Fruit fly (Drosophila melanogaster) whole organism, embryonic: ENCODE measurements around the gene Hinfp.
A peak's percentile ranks its signal among the peaks of the same experiment; 100 is the strongest.

ENCODE experiments used
- Blimp-1 ChIP-seq: fragments of 200-800 bp; sonication (Bioruptor generic); optimal IDR thresholded peaks from 3 replicates; lab custom pipeline; 2018; ENCODE audit warnings: missing biosample characterization, missing genetic modification characterization, mild to moderate bottlenecking, moderate library complexity, missing genetic modification reagents
- CG10321 ChIP-seq: fragments of 200-800 bp; sonication (Bioruptor generic); IDR thresholded peaks from 2 replicates; pipeline ENCODE4 v1.3.6; 2022; ENCODE audit warnings: missing biosample characterization, missing genetic modification characterization
- CG11398 ChIP-seq: fragments of 200-800 bp; sonication (Bioruptor generic); optimal IDR thresholded peaks from 2 replicates; lab custom pipeline; 2016; ENCODE audit warnings: missing biosample characterization, missing genetic modification characterization
- CG12299 ChIP-seq: fragments of 200-800 bp; sonication (Bioruptor generic); optimal IDR thresholded peaks from 2 replicates; lab custom pipeline; 2018; ENCODE audit warnings: missing biosample characterization, mild to moderate bottlenecking, missing genetic modification characterization
- CG13894 ChIP-seq: fragments of 200-800 bp; sonication (Bioruptor generic); optimal IDR thresholded peaks from 3 replicates; lab custom pipeline; 2018; ENCODE audit warnings: missing biosample characterization, mild to moderate bottlenecking, missing genetic modification characterization, moderate library complexity
- CG15073 ChIP-seq: fragments of 200-800 bp; sonication (Bioruptor generic); optimal IDR thresholded peaks from 2 replicates; lab custom pipeline; 2016; ENCODE audit warnings: missing biosample characterization, missing genetic modification characterization
- CG15514 ChIP-seq: fragments of 200-800 bp; sonication (Bioruptor generic); optimal IDR thresholded peaks from 3 replicates; lab custom pipeline; 2017; ENCODE audit warnings: missing biosample characterization, missing genetic modification characterization, mild to moderate bottlenecking, moderate library complexity, missing genetic modification reagents
- CG16779 ChIP-seq: fragments of 200-800 bp; sonication (Bioruptor generic); IDR thresholded peaks from 2 replicates; pipeline ENCODE4 v1.3.6; 2022; ENCODE audit warnings: missing biosample characterization, missing genetic modification characterization
- CG16813 ChIP-seq: fragments of 200-800 bp; sonication (Bioruptor generic); IDR thresholded peaks from 3 replicates; pipeline ENCODE4 v1.3.6; 2022; ENCODE audit warnings: missing biosample characterization, missing genetic modification characterization; ENCODE audit not compliant: partially characterized antibody
- CG17359 ChIP-seq: fragments of 200-800 bp; sonication (Bioruptor generic); optimal IDR thresholded peaks from 3 replicates; lab custom pipeline; 2018; ENCODE audit warnings: missing biosample characterization, mild to moderate bottlenecking, missing genetic modification characterization, moderate library complexity
- CG17361 ChIP-seq: fragments of 200-800 bp; sonication (Bioruptor generic); IDR thresholded peaks from 3 replicates; pipeline ENCODE4 v1.3.6; 2022; ENCODE audit warnings: missing biosample characterization, missing genetic modification characterization
- CG17568 ChIP-seq: fragments of 200-800 bp; sonication (Bioruptor generic); optimal IDR thresholded peaks from 2 replicates; lab custom pipeline; 2018; ENCODE audit warnings: missing biosample characterization, mild to moderate bottlenecking, missing genetic modification characterization, moderate library complexity
- CG2116 ChIP-seq: fragments of 200-800 bp; sonication (Bioruptor generic); optimal IDR thresholded peaks from 3 replicates; lab custom pipeline; 2018; ENCODE audit warnings: missing biosample characterization, mild to moderate bottlenecking, missing genetic modification characterization
- CG30403 ChIP-seq: fragments of 200-800 bp; sonication (Bioruptor generic); optimal IDR thresholded peaks from 3 replicates; lab custom pipeline; 2016; ENCODE audit warnings: missing biosample characterization, missing genetic modification characterization
- CG31441 ChIP-seq: fragments of 200-800 bp; sonication (Bioruptor generic); IDR thresholded peaks from 2 replicates; pipeline ENCODE4 v1.3.6; 2022; ENCODE audit warnings: missing biosample characterization, missing genetic modification characterization
- CG32532 ChIP-seq: fragments of 200-800 bp; sonication (Bioruptor generic); IDR thresholded peaks from 2 replicates; pipeline ENCODE4 v1.3.6; 2022; ENCODE audit warnings: missing biosample characterization, missing genetic modification characterization
- CG3838 ChIP-seq: fragments of 200-800 bp; sonication (Bioruptor generic); optimal IDR thresholded peaks from 3 replicates; lab custom pipeline; 2016; ENCODE audit warnings: missing biosample characterization, missing genetic modification characterization
- CG7963 ChIP-seq: fragments of 200-800 bp; sonication (Bioruptor generic); IDR thresholded peaks from 3 replicates; pipeline ENCODE4 v1.3.6; 2022; ENCODE audit warnings: missing biosample characterization, missing genetic modification characterization; ENCODE audit not compliant: partially characterized antibody
- CG8924 ChIP-seq: fragments of 200-800 bp; optimal IDR thresholded peaks from 3 replicates; lab custom pipeline; 2019; ENCODE audit warnings: missing biosample characterization, mild to moderate bottlenecking, missing genetic modification characterization, moderate library complexity
- Dll ChIP-seq: fragments of 200-800 bp; sonication (Bioruptor generic); IDR thresholded peaks from 4 replicates; pipeline ENCODE4 v1.3.6; 2022; ENCODE audit warnings: missing biosample characterization, missing genetic modification characterization; ENCODE audit not compliant: partially characterized antibody
- Doc3 ChIP-seq: fragments of 200-800 bp; sonication (Bioruptor generic); IDR thresholded peaks from 3 replicates; pipeline ENCODE4 v1.3.6; 2022; ENCODE audit warnings: missing biosample characterization, missing genetic modification characterization; ENCODE audit not compliant: partially characterized antibody
- Dp ChIP-seq: fragments of 200-800 bp; sonication (Bioruptor generic); optimal IDR thresholded peaks from 2 replicates; lab custom pipeline; 2018; ENCODE audit warnings: missing biosample characterization, mild to moderate bottlenecking, missing genetic modification characterization, moderate library complexity
- Drgx ChIP-seq: fragments of 200-800 bp; sonication (Bioruptor generic); IDR thresholded peaks from 2 replicates; pipeline ENCODE4 v1.3.6; 2022; ENCODE audit warnings: missing biosample characterization, missing genetic modification characterization
- Hr51 ChIP-seq, 2 experiments: fragments of 200-800 bp; sonication (Bioruptor generic); optimal IDR thresholded peaks; 2 replicates in 1 of 2; 3 replicates in 1 of 2; lab custom pipeline; 2016 to 2018; ENCODE audit warnings: missing biosample characterization in 2 of 2, missing genetic modification characterization in 2 of 2, mild to moderate bottlenecking in 1 of 2, moderate library complexity in 1 of 2
- Neu2 ChIP-seq: fragments of 200-800 bp; sonication (Bioruptor generic); optimal IDR thresholded peaks from 3 replicates; lab custom pipeline; 2016; ENCODE audit warnings: missing biosample characterization, missing genetic modification characterization, borderline replicate concordance
- Nf-YC ChIP-seq: fragments of 200-800 bp; optimal IDR thresholded peaks from 3 replicates; lab custom pipeline; 2019; ENCODE audit warnings: missing biosample characterization, mild to moderate bottlenecking, missing genetic modification characterization, moderate library complexity
- Sin3A ChIP-seq: fragments of >200 bp; optimal IDR thresholded peaks from 2 replicates; lab custom pipeline; 2018
- Ssrp ChIP-seq: fragments of 200-800 bp; sonication (Bioruptor generic); optimal IDR thresholded peaks from 2 replicates; lab custom pipeline; 2018; ENCODE audit warnings: missing biosample characterization, mild to moderate bottlenecking, missing genetic modification characterization, moderate library complexity
- al ChIP-seq: fragments of 200-800 bp; sonication (Bioruptor generic); IDR thresholded peaks from 2 replicates; pipeline ENCODE4 v1.3.6; 2022; ENCODE audit warnings: missing biosample characterization, missing genetic modification characterization
- ato ChIP-seq: fragments of 200-800 bp; sonication (Bioruptor generic); IDR thresholded peaks from 2 replicates; pipeline ENCODE4 v1.3.6; 2022; ENCODE audit warnings: missing biosample characterization, missing genetic modification characterization; ENCODE audit not compliant: partially characterized antibody
- br ChIP-seq: fragments of >200 bp; optimal IDR thresholded peaks from 2 replicates; lab custom pipeline; 2017
- cg ChIP-seq: fragments of 200-800 bp; sonication (Bioruptor generic); optimal IDR thresholded peaks from 3 replicates; lab custom pipeline; 2019; ENCODE audit warnings: missing biosample characterization, mild to moderate bottlenecking, missing genetic modification characterization, moderate library complexity
- chinmo ChIP-seq: fragments of 200-800 bp; sonication (Bioruptor generic); IDR thresholded peaks from 4 replicates; pipeline ENCODE4 v1.3.6; 2022; ENCODE audit warnings: missing biosample characterization, missing genetic modification characterization; ENCODE audit not compliant: partially characterized antibody
- cwo ChIP-seq: fragments of 200-800 bp; sonication (Bioruptor generic); optimal IDR thresholded peaks from 3 replicates; lab custom pipeline; 2017; ENCODE audit warnings: missing biosample characterization, missing genetic modification characterization, mild to moderate bottlenecking, moderate library complexity, missing genetic modification reagents
- gcm ChIP-seq: fragments of 200-800 bp; sonication (Bioruptor generic); optimal IDR thresholded peaks from 2 replicates; lab custom pipeline; 2019; ENCODE audit warnings: missing biosample characterization, mild to moderate bottlenecking, missing genetic modification characterization, moderate library complexity
- gfzf ChIP-seq: fragments of 200-800 bp; sonication (Bioruptor generic); optimal IDR thresholded peaks from 2 replicates; lab custom pipeline; 2016; ENCODE audit warnings: missing biosample characterization, mild to moderate bottlenecking, missing genetic modification characterization, moderate library complexity
- gro ChIP-seq: fragments of 200-800 bp; sonication (Bioruptor generic); optimal IDR thresholded peaks from 2 replicates; lab custom pipeline; 2016; ENCODE audit warnings: missing biosample characterization, missing genetic modification characterization
- h ChIP-seq: fragments of >200 bp; optimal IDR thresholded peaks from 2 replicates; lab custom pipeline; 2017
- hb ChIP-seq: fragments of 200-800 bp; sonication (Bioruptor generic); IDR thresholded peaks from 3 replicates; pipeline ENCODE4 v1.3.6; 2022; ENCODE audit warnings: missing biosample characterization, missing genetic modification characterization; ENCODE audit not compliant: partially characterized antibody
- lbe ChIP-seq: fragments of 200-800 bp; sonication (Bioruptor generic); optimal IDR thresholded peaks from 2 replicates; lab custom pipeline; 2016; ENCODE audit warnings: missing biosample characterization, mild to moderate bottlenecking, missing genetic modification characterization
- lilli ChIP-seq: fragments of 200-800 bp; sonication (Bioruptor generic); optimal IDR thresholded peaks from 3 replicates; lab custom pipeline; 2016; ENCODE audit warnings: missing biosample characterization, missing genetic modification characterization
- lov ChIP-seq, 2 experiments: fragments of 200-800 bp in 1 of 2; fragments of >200 bp in 1 of 2; sonication (Bioruptor generic) in 1 of 2; IDR thresholded peaks in 1 of 2; optimal IDR thresholded peaks in 1 of 2; 2 replicates in 1 of 2; 3 replicates in 1 of 2; pipeline versions ENCODE4 v1.3.6 to Lab custom; 2017 to 2022; ENCODE audit warnings: missing biosample characterization in 1 of 2, missing genetic modification characterization in 1 of 2
- pfk ChIP-seq: fragments of 200-800 bp; sonication (Bioruptor generic); optimal IDR thresholded peaks from 2 replicates; lab custom pipeline; 2018; ENCODE audit warnings: missing biosample characterization, mild to moderate bottlenecking, missing genetic modification characterization, moderate library complexity
- row ChIP-seq: fragments of 200-800 bp; sonication (Bioruptor generic); IDR thresholded peaks from 3 replicates; pipeline ENCODE4 v1.3.6; 2022; ENCODE audit warnings: missing biosample characterization, missing genetic modification characterization
- scrt ChIP-seq: fragments of 200-800 bp; sonication (Bioruptor generic); optimal IDR thresholded peaks from 2 replicates; lab custom pipeline; 2018; ENCODE audit warnings: missing biosample characterization, mild to moderate bottlenecking, missing genetic modification characterization, moderate library complexity
- sd ChIP-seq: fragments of 200-800 bp; sonication (Bioruptor generic); optimal IDR thresholded peaks from 3 replicates; lab custom pipeline; 2018; ENCODE audit warnings: missing biosample characterization, mild to moderate bottlenecking, missing genetic modification characterization, moderate library complexity
- stwl ChIP-seq: fragments of 200-800 bp; sonication (Bioruptor generic); optimal IDR thresholded peaks from 3 replicates; lab custom pipeline; 2018; ENCODE audit warnings: missing biosample characterization, mild to moderate bottlenecking, missing genetic modification characterization, moderate library complexity
- trem ChIP-seq: fragments of 200-800 bp; optimal IDR thresholded peaks from 3 replicates; lab custom pipeline; 2019; ENCODE audit warnings: missing biosample characterization, mild to moderate bottlenecking, missing genetic modification characterization, moderate library complexity

The Hinfp gene

DNA sequence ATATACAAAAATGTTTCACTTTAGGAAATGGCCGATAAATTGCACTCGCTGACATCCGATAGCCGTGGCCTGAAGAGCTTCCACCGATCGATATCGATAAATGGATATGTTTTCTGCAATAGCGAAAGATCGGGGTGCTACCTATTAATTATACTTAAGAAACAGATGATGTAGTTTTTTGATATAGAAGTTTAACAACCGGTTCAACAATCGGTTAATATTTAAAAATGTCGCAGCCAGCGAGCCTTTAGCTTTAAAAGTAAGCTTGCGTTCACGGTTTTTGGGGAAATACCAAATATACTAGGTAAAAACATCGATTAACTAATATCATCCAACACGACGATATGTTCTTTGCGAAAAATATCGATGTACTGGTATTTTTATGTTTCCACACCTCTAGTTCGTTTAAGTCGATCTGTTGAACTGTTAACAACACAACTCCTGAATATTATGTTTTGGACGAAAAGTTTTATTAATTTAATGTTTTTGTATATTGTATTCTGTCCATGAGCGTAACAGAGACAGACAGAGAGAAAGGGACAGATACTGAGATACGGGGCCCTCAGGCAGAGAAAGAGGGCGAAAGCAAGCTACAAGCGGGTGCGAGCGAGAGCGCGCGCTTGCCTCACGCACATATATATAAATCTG is 10.3 kb downstream of the Hinfp start, which contains the start of gene Dredd (continued):
- no peak for TF ChIP-seq lov (optimal IDR thresholded peaks at IDR 0.05; lab: Kevin White, UChicago)
- no peak for TF ChIP-seq lov (GFP tag; IDR thresholded peaks at IDR 0.05; lab: Robert Waterston, UW)
- TF ChIP-seq CG10321: peak; percentile 89
- peak; percentile 20 for TF ChIP-seq gro
- TF ChIP-seq pfk (GFP tag; lab: Kevin White, UChicago): no peak
- peak; percentile 43 for TF ChIP-seq stwl (tag; lab: Kevin White, UChicago)
- TF ChIP-seq CG30403 (GFP tag; lab: Kevin White, UChicago): no peak
- peak; percentile 4 for TF ChIP-seq CG17359
- TF ChIP-seq CG8924: peak; percentile 73
- peak; percentile 22 for TF ChIP-seq CG13894 (tag; lab: Kevin White, UChicago)
- no peak for TF ChIP-seq br (lab: Kevin White, UChicago)
- no peak for TF ChIP-seq CG17568 (GFP tag; lab: Kevin White, UChicago)
- TF ChIP-seq CG3838 (GFP tag; lab: Kevin White, UChicago): no peak
- no peak for TF ChIP-seq CG16779
- TF ChIP-seq hb (GFP tag; lab: Robert Waterston, UW): peak; percentile 83
- TF ChIP-seq CG7963 (GFP tag; lab: Robert Waterston, UW): peak; percentile 86
- TF ChIP-seq Drgx (GFP tag; lab: Robert Waterston, UW): no peak
- peak; percentile 42 for TF ChIP-seq cwo
- TF ChIP-seq ato (GFP tag; lab: Robert Waterston, UW): peak; percentile 73
- TF ChIP-seq Neu2 (GFP tag; lab: Kevin White, UChicago): peak; percentile 22
- peak; percentile 56 for TF ChIP-seq Sin3A
- peak; percentile 80 for TF ChIP-seq Doc3 (GFP tag; lab: Robert Waterston, UW)
- TF ChIP-seq CG2116 (GFP tag; lab: Kevin White, UChicago): peak; percentile 87
- TF ChIP-seq CG12299 (tag; lab: Kevin White, UChicago): peak; percentile 36
- peak; percentile 85; the same call in 1 of the 4 replicates for TF ChIP-seq chinmo (GFP tag; lab: Robert Waterston, UW)
- peak; percentile 31 for TF ChIP-seq gcm
- no peak for TF ChIP-seq Nf-YC
- peak; percentile 39 for TF ChIP-seq Dp
- TF ChIP-seq CG31441: peak; percentile 44; the same call in 1 of the 2 replicates
- TF ChIP-seq CG32532 (GFP tag; lab: Robert Waterston, UW): no peak
- no peak for TF ChIP-seq al
- TF ChIP-seq CG16813 (GFP tag; lab: Robert Waterston, UW): peak; percentile 91
- TF ChIP-seq Blimp-1 (GFP tag; lab: Kevin White, UChicago): no peak
- peak; percentile 42 for TF ChIP-seq cg (GFP tag; lab: Kevin White, UChicago)
- TF ChIP-seq CG15514 (GFP tag; lab: Kevin White, UChicago): peak; percentile 61
- no peak for TF ChIP-seq CG11398 (GFP tag; lab: Kevin White, UChicago)
- TF ChIP-seq sd (tag; lab: Kevin White, UChicago): no peak
- TF ChIP-seq Dll: peak; percentile 93
- TF ChIP-seq lbe (GFP tag; lab: Kevin White, UChicago): peak; percentile 33
- 0 out of 3 replicates have a peak, but pooled peaks have one; percentile 10 for TF ChIP-seq row
- TF ChIP-seq CG17361 (GFP tag; lab: Robert Waterston, UW): peak; percentile 40; the same call in 1 of the 3 replicates
- TF ChIP-seq CG15073 (GFP tag; lab: Kevin White, UChicago): no peak
- TF ChIP-seq lilli (GFP tag; lab: Kevin White, UChicago): peak; percentile 38
- TF ChIP-seq h (lab: Kevin White, UChicago): no peak
- no peak for TF ChIP-seq Ssrp (tag; lab: Kevin White, UChicago)
- TF ChIP-seq Hr51 (GFP tag; optimal IDR thresholded peaks at IDR 0.05; lab: Kevin White, UChicago): no peak
- peak; percentile 35 for TF ChIP-seq scrt (GFP tag; lab: Kevin White, UChicago)
- TF ChIP-seq trem (tag; lab: Kevin White, UChicago): peak; percentile 63
- TF ChIP-seq gfzf: peak; percentile 61
